Worm (Caenorhabditis elegans) whole organism, L4/young adult: Measurements from ENCODE around the gene C28G1.6.

Experiments used
- W03F9.2 ChIP-seq: fragments of 150-350 bp; optimal IDR thresholded peaks from 2 replicates; lab custom pipeline; 2014; ENCODE audit warnings: missing biosample characterization, missing genetic modification characterization
- dao-5 ChIP-seq: sonication (generic microtip); optimal IDR thresholded peaks from 2 replicates; lab custom pipeline; 2016; ENCODE audit warnings: missing genotype, missing genetic modification characterization, moderate library complexity, missing compliant biosample characterization
- him-1 ChIP-seq: sonication (generic microtip); optimal IDR thresholded peaks from 2 replicates; lab custom pipeline; 2016; ENCODE audit warnings: missing genotype, missing genetic modification reagents, missing genetic modification characterization, missing compliant biosample characterization

- TF ChIP-seq him-1 (tag; lab: Kevin White, UChicago) (no peak), dao-5 (tag; lab: Kevin White, UChicago) (no peak), W03F9.2 (tag; lab: Kevin White, UChicago) (no peak)
These were observed 46.8 kb downstream of the C28G1.6 start, which contains the start of gene ZK721.3 for ce11 chrX:8784234-8784633.
